Worm (Caenorhabditis elegans): ENCODE measurements around the gene C05B5.17.

- TF ChIP-seq lin-39 (tag; optimal IDR thresholded peaks at IDR 0.05) (no peak), F13H6.1 (tag; optimal IDR thresholded peaks at IDR 0.05) (no peak), ama-1 (optimal IDR thresholded peaks at IDR 0.05) (no peak), sem-4 (tag; optimal IDR thresholded peaks at IDR 0.05) (no peak), nhr-10 (tag; optimal IDR thresholded peaks at IDR 0.05) (no peak), skn-1 (tag; optimal IDR thresholded peaks at IDR 0.05) (no peak), peb-1 (tag; optimal IDR thresholded peaks at IDR 0.05) (no peak), Y55F3AM.14 (GFP tag; optimal IDR thresholded peaks at IDR 0.05) (no peak)
Measured at ce11 chrIII:9984604-9985003, 14.5 kb downstream of the C05B5.17 start.
